Fruit fly (Drosophila melanogaster): ENCODE results near the gene phu.
A peak's percentile ranks its signal among the peaks of the same experiment; 100 is the strongest.

The phu gene

DNA sequence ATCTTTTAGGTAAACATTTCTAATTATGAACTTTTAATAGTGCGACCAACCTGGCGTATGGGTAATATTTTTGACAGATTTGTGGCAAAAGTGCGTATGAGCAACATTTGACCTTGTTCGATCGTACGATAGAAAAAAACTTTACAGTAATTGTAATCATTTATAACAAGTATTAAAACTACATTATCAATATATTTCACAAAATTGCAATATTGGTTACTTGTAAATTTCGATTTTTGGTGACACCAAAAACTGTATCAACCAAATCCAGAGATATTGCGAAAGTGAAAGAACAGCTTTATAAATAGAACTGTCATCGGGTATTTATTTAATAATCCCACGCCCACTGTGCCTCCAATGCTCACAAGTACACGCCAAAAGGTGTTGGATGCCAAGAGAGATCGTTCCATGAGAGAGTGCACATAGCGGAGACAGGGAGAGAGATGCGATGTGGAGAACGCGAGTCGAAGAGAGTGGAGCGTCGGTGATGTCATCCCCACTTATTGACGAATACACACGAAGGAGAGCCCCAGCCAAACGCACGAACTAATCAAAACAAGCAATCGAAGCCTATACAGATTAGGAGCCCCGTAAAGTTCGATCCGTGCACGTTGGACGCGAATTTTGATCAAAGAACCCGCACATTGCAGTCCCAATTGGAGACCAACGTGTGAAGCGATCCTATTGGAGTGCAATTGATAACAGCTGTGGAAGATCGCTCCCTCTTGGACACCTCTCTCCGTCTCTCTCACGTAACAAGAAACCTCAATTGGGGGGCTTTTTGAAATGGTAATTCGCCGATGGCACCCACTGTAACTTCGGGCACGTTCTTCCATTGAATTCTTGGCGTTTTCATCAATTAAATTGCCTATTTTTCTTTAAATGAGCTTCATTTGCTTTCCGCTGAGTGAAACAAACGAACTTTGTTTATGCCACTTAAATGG is 38.9 kb downstream of the phu start (continued):
- TF ChIP-seq YL-1 (GFP tag; optimal IDR thresholded peaks at IDR 0.05): peak; percentile 85
- peak; percentile 98 for TF ChIP-seq CG13296 (GFP tag; optimal IDR thresholded peaks at IDR 0.05)
- TF ChIP-seq Med (GFP tag): peak; percentile 97
- peak; percentile 92 for TF ChIP-seq klu (GFP tag; IDR thresholded peaks at IDR 0.05)
- TF ChIP-seq seq (GFP tag; IDR thresholded peaks at IDR 0.05): peak; percentile 91
- TF ChIP-seq jumu (GFP tag; optimal IDR thresholded peaks at IDR 0.05): peak; percentile 94
- TF ChIP-seq CG15601 (tag; optimal IDR thresholded peaks at IDR 0.05): peak; percentile 86
- TF ChIP-seq prd (optimal IDR thresholded peaks at IDR 0.05): no peak
- TF ChIP-seq prd (GFP tag; IDR thresholded peaks at IDR 0.05): peak; percentile 90
- TF ChIP-seq CG30431 (GFP tag; optimal IDR thresholded peaks at IDR 0.05): peak; percentile 89
- peak; percentile 44 for TF ChIP-seq luna (GFP tag; optimal IDR thresholded peaks at IDR 0.05)
- TF ChIP-seq CG31365 (tag; optimal IDR thresholded peaks at IDR 0.05): peak; percentile 74
- peak; percentile 70 for TF ChIP-seq ac (GFP tag; optimal IDR thresholded peaks at IDR 0.05)
- peak; percentile 71; the same call in 2 of the 3 replicates for TF ChIP-seq C15 (GFP tag; IDR thresholded peaks at IDR 0.05)
- TF ChIP-seq CG1792 (GFP tag; optimal IDR thresholded peaks at IDR 0.05): peak; percentile 86
- peak; percentile 94 for TF ChIP-seq vfl (GFP tag; optimal IDR thresholded peaks at IDR 0.05)
- peak; percentile 93 for TF ChIP-seq CG17359 (tag; optimal IDR thresholded peaks at IDR 0.05)
- TF ChIP-seq emc (GFP tag; optimal IDR thresholded peaks at IDR 0.05): peak; percentile 87
- TF ChIP-seq CG3065 (GFP tag; optimal IDR thresholded peaks at IDR 0.05): peak; percentile 67
- TF ChIP-seq CG14441 (GFP tag; IDR thresholded peaks at IDR 0.05): peak; percentile 77; the same call in 1 of the 2 replicates
- TF ChIP-seq E2f2 (GFP tag; IDR thresholded peaks at IDR 0.05): peak; percentile 73
- peak; percentile 93 for TF ChIP-seq CG12155 (GFP tag; optimal IDR thresholded peaks at IDR 0.05)
- TF ChIP-seq abd-A (tag; optimal IDR thresholded peaks at IDR 0.05): peak; percentile 61
- TF ChIP-seq CG1529 (GFP tag; optimal IDR thresholded peaks at IDR 0.05): peak; percentile 96
- TF ChIP-seq bsh (GFP tag; optimal IDR thresholded peaks at IDR 0.05): peak; percentile 83 to 96
- peak; percentile 98 for TF ChIP-seq CG8924 (tag; optimal IDR thresholded peaks at IDR 0.05)
- peak; percentile 90 for TF ChIP-seq kah (GFP tag; optimal IDR thresholded peaks at IDR 0.05)
- peak; percentile 83 for TF ChIP-seq CrebB (tag; optimal IDR thresholded peaks at IDR 0.05)
- peak; percentile 66; the same call in 1 of the 2 replicates for TF ChIP-seq Awh (GFP tag; IDR thresholded peaks at IDR 0.05)
- peak; percentile 97 for TF ChIP-seq CG6854 (GFP tag; optimal IDR thresholded peaks at IDR 0.05)
- TF ChIP-seq CG1603 (tag; optimal IDR thresholded peaks at IDR 0.05): peak; percentile 74
- TF ChIP-seq fru (optimal IDR thresholded peaks at IDR 0.05): no peak
- TF ChIP-seq CG9727 (GFP tag; optimal IDR thresholded peaks at IDR 0.05): peak; percentile 98
- TF ChIP-seq sisA (GFP tag; IDR thresholded peaks at IDR 0.05): peak; percentile 83
- TF ChIP-seq CG7928 (GFP tag; optimal IDR thresholded peaks at IDR 0.05): peak; percentile 78
- TF ChIP-seq grau (tag; optimal IDR thresholded peaks at IDR 0.05): peak; percentile 95
- TF ChIP-seq her (GFP tag; optimal IDR thresholded peaks at IDR 0.05): peak; percentile 81
- peak; percentile 65 for TF ChIP-seq tup (GFP tag; optimal IDR thresholded peaks at IDR 0.05)
- peak; percentile 98 for TF ChIP-seq dmrt99B (tag; optimal IDR thresholded peaks at IDR 0.05)
- peak; percentile 71 for TF ChIP-seq Sry-β (GFP tag; optimal IDR thresholded peaks at IDR 0.05)
- peak; percentile 79 for TF ChIP-seq sd (tag; optimal IDR thresholded peaks at IDR 0.05)
- TF ChIP-seq CG14667 (GFP tag; IDR thresholded peaks at IDR 0.05): peak; percentile 85
- TF ChIP-seq CG2875 (GFP tag; optimal IDR thresholded peaks at IDR 0.05): peak; percentile 96
- peak; percentile 43; the same call in 1 of the 2 replicates for TF ChIP-seq CG10321 (GFP tag; IDR thresholded peaks at IDR 0.05)
- peak; percentile 11 for TF ChIP-seq BEAF-32 (GFP tag; optimal IDR thresholded peaks at IDR 0.05)
- TF ChIP-seq so (GFP tag; IDR thresholded peaks at IDR 0.05): peak; percentile 87; the same call in 2 of the 3 replicates
- peak; percentile 79; the same call in 2 of the 3 replicates for TF ChIP-seq H15 (GFP tag; IDR thresholded peaks at IDR 0.05)
- TF ChIP-seq gsb-n (tag; optimal IDR thresholded peaks at IDR 0.05): peak; percentile 91
- peak; percentile 81 for TF ChIP-seq Deaf1 (tag; optimal IDR thresholded peaks at IDR 0.05)
